Fruit fly (Drosophila melanogaster) whole organism, embryonic: ENCODE data around the gene mRpL13.
A peak's percentile ranks its signal among the peaks of the same experiment; 100 is the strongest.

ENCODE experiments used
- Abd-B ChIP-seq: fragments of 200-800 bp; sonication (Bioruptor generic); optimal IDR thresholded peaks from 2 replicates; lab custom pipeline; 2018; ENCODE audit warnings: missing biosample characterization, mild to moderate bottlenecking, missing genetic modification characterization, moderate library complexity
- Ada2b ChIP-seq: fragments of 200-800 bp; sonication (Bioruptor generic); IDR thresholded peaks from 2 replicates; pipeline ENCODE4 v1.3.6; 2022; ENCODE audit warnings: missing biosample characterization, missing genetic modification characterization
- Bgb ChIP-seq: fragments of 200-800 bp; sonication (Bioruptor generic); IDR thresholded peaks from 2 replicates; pipeline ENCODE4 v1.3.6; 2022; ENCODE audit warnings: missing biosample characterization, missing genetic modification characterization; ENCODE audit not compliant: partially characterized antibody
- CG1024 ChIP-seq: fragments of 200-800 bp; sonication (Bioruptor generic); IDR thresholded peaks from 2 replicates; pipeline ENCODE4 v1.3.6; 2022; ENCODE audit warnings: missing biosample characterization, missing genetic modification characterization
- CG10267 ChIP-seq: fragments of 200-800 bp; sonication (Bioruptor generic); optimal IDR thresholded peaks from 2 replicates; lab custom pipeline; 2018; ENCODE audit warnings: missing biosample characterization, mild to moderate bottlenecking, missing genetic modification characterization, moderate library complexity
- CG10274 ChIP-seq: fragments of 200-800 bp; sonication (Bioruptor generic); optimal IDR thresholded peaks from 3 replicates; lab custom pipeline; 2017; ENCODE audit warnings: missing biosample characterization, mild to moderate bottlenecking, missing genetic modification characterization
- CG11085 ChIP-seq: fragments of 200-800 bp; sonication (Bioruptor generic); IDR thresholded peaks from 2 replicates; pipeline ENCODE4 v1.3.6; 2022; ENCODE audit warnings: missing biosample characterization, missing genetic modification characterization
- CG12236 ChIP-seq: fragments of 200-800 bp; sonication (Bioruptor generic); optimal IDR thresholded peaks from 2 replicates; lab custom pipeline; 2016; ENCODE audit warnings: missing biosample characterization, missing genetic modification characterization
- CG1233 ChIP-seq: fragments of 200-800 bp; sonication (Bioruptor generic); optimal IDR thresholded peaks from 4 replicates; lab custom pipeline; 2018; ENCODE audit warnings: missing biosample characterization, mild to moderate bottlenecking, missing genetic modification characterization
- CG15696 ChIP-seq: fragments of 200-800 bp; sonication (Bioruptor generic); optimal IDR thresholded peaks from 2 replicates; lab custom pipeline; 2019; ENCODE audit warnings: missing biosample characterization, mild to moderate bottlenecking, missing genetic modification characterization, moderate library complexity
- CG1602 ChIP-seq: fragments of 200-800 bp; sonication (Bioruptor generic); optimal IDR thresholded peaks from 3 replicates; lab custom pipeline; 2016; ENCODE audit warnings: missing biosample characterization, missing genetic modification characterization
- CG1647 ChIP-seq: fragments of 200-800 bp; sonication (Bioruptor generic); optimal IDR thresholded peaks from 3 replicates; lab custom pipeline; 2016; ENCODE audit warnings: missing biosample characterization, missing genetic modification characterization
- CG2199 ChIP-seq: fragments of 200-800 bp; sonication (Bioruptor generic); IDR thresholded peaks from 3 replicates; pipeline ENCODE4 v1.3.6; 2022; ENCODE audit warnings: missing biosample characterization, missing genetic modification characterization
- CG31365 ChIP-seq: fragments of 200-800 bp; sonication (Bioruptor generic); optimal IDR thresholded peaks from 2 replicates; lab custom pipeline; 2018; ENCODE audit warnings: missing biosample characterization, mild to moderate bottlenecking, missing genetic modification characterization
- CG3838 ChIP-seq: fragments of 200-800 bp; sonication (Bioruptor generic); optimal IDR thresholded peaks from 3 replicates; lab custom pipeline; 2016; ENCODE audit warnings: missing biosample characterization, missing genetic modification characterization
- CG3847 ChIP-seq: fragments of 200-800 bp; sonication (Bioruptor generic); IDR thresholded peaks from 2 replicates; pipeline ENCODE4 v1.3.6; 2022; ENCODE audit warnings: missing biosample characterization, missing genetic modification characterization
- CG4730 ChIP-seq: fragments of 200-800 bp; sonication (Bioruptor generic); IDR thresholded peaks from 2 replicates; pipeline ENCODE4 v1.3.6; 2022; ENCODE audit warnings: missing biosample characterization, missing genetic modification characterization
- CG5953 ChIP-seq: fragments of 200-800 bp; sonication (Bioruptor generic); IDR thresholded peaks from 2 replicates; pipeline ENCODE4 v1.3.6; 2022; ENCODE audit warnings: missing biosample characterization, missing genetic modification characterization
- CG6254 ChIP-seq: fragments of 200-800 bp; sonication (Bioruptor generic); optimal IDR thresholded peaks from 3 replicates; lab custom pipeline; 2017; ENCODE audit warnings: mild to moderate bottlenecking, missing biosample characterization, missing genetic modification reagents, missing genetic modification characterization
- Dll ChIP-seq: fragments of 200-800 bp; sonication (Bioruptor generic); IDR thresholded peaks from 4 replicates; pipeline ENCODE4 v1.3.6; 2022; ENCODE audit warnings: missing biosample characterization, missing genetic modification characterization; ENCODE audit not compliant: partially characterized antibody
- Dp ChIP-seq: fragments of 200-800 bp; sonication (Bioruptor generic); optimal IDR thresholded peaks from 2 replicates; lab custom pipeline; 2018; ENCODE audit warnings: missing biosample characterization, mild to moderate bottlenecking, missing genetic modification characterization, moderate library complexity
- Dref ChIP-seq: fragments of 200-800 bp; sonication (Bioruptor generic); IDR thresholded peaks from 2 replicates; pipeline ENCODE4 v1.3.6; 2022; ENCODE audit warnings: missing biosample characterization, missing genetic modification characterization
- Drgx ChIP-seq: fragments of 200-800 bp; sonication (Bioruptor generic); IDR thresholded peaks from 2 replicates; pipeline ENCODE4 v1.3.6; 2022; ENCODE audit warnings: missing biosample characterization, missing genetic modification characterization
- Fer1 ChIP-seq: fragments of 200-800 bp; sonication (Bioruptor generic); optimal IDR thresholded peaks from 2 replicates; lab custom pipeline; 2017; ENCODE audit warnings: missing biosample characterization, mild to moderate bottlenecking, missing genetic modification characterization
- Hr3 ChIP-seq: fragments of 200-800 bp; sonication (Bioruptor generic); optimal IDR thresholded peaks from 3 replicates; lab custom pipeline; 2016; ENCODE audit warnings: missing biosample characterization, missing genetic modification characterization
- Hr51 ChIP-seq, 2 experiments: fragments of 200-800 bp; sonication (Bioruptor generic); optimal IDR thresholded peaks; 2 replicates in 1 of 2; 3 replicates in 1 of 2; lab custom pipeline; 2016 to 2018; ENCODE audit warnings: missing biosample characterization in 2 of 2, missing genetic modification characterization in 2 of 2, mild to moderate bottlenecking in 1 of 2, moderate library complexity in 1 of 2
- Mrtf ChIP-seq: fragments of 200-800 bp; sonication (Bioruptor generic); IDR thresholded peaks from 3 replicates; pipeline ENCODE4 v1.3.6; 2022; ENCODE audit warnings: missing biosample characterization, missing genetic modification characterization
- Nf-YA ChIP-seq: fragments of 200-800 bp; sonication (Bioruptor generic); IDR thresholded peaks from 2 replicates; pipeline ENCODE4 v1.3.6; 2022; ENCODE audit warnings: missing biosample characterization, missing genetic modification characterization
- Poxn ChIP-seq: fragments of 200-800 bp; sonication (Bioruptor generic); IDR thresholded peaks from 2 replicates; pipeline ENCODE4 v1.3.6; 2022; ENCODE audit warnings: missing biosample characterization, missing genetic modification characterization
- TFAM ChIP-seq: fragments of 200-800 bp; sonication (Bioruptor generic); optimal IDR thresholded peaks from 2 replicates; lab custom pipeline; 2017; ENCODE audit warnings: missing biosample characterization, missing genetic modification characterization, inconsistent platforms
- aop ChIP-seq: fragments of 200-800 bp; sonication (Bioruptor generic); IDR thresholded peaks from 2 replicates; pipeline ENCODE4 v1.3.6; 2022; ENCODE audit warnings: missing biosample characterization, missing genetic modification characterization
- caup ChIP-seq: fragments of 200-800 bp; sonication (Bioruptor generic); optimal IDR thresholded peaks from 3 replicates; lab custom pipeline; 2017; ENCODE audit warnings: missing biosample characterization, mild to moderate bottlenecking, missing genetic modification characterization, moderate library complexity; ENCODE audit not compliant: severe bottlenecking
- chinmo ChIP-seq: fragments of 200-800 bp; sonication (Bioruptor generic); IDR thresholded peaks from 4 replicates; pipeline ENCODE4 v1.3.6; 2022; ENCODE audit warnings: missing biosample characterization, missing genetic modification characterization; ENCODE audit not compliant: partially characterized antibody
- corto ChIP-seq: fragments of 200-800 bp; sonication (Bioruptor generic); optimal IDR thresholded peaks from 2 replicates; lab custom pipeline; 2016; ENCODE audit warnings: missing biosample characterization, mild to moderate bottlenecking, missing genetic modification characterization, moderate library complexity
- dimm ChIP-seq: fragments of 200-800 bp; sonication (Bioruptor generic); IDR thresholded peaks from 2 replicates; pipeline ENCODE4 v1.3.6; 2022; ENCODE audit warnings: missing biosample characterization, missing genetic modification characterization
- dmrt11E ChIP-seq: fragments of 200-800 bp; sonication (Bioruptor generic); optimal IDR thresholded peaks from 3 replicates; lab custom pipeline; 2018; ENCODE audit warnings: missing biosample characterization, mild to moderate bottlenecking, missing genetic modification characterization, moderate library complexity
- fru ChIP-seq: fragments of >200 bp; optimal IDR thresholded peaks from 2 replicates; lab custom pipeline; 2017
- gsb-n ChIP-seq: fragments of 200-800 bp; sonication (Bioruptor generic); optimal IDR thresholded peaks from 3 replicates; lab custom pipeline; 2018; ENCODE audit warnings: missing biosample characterization, mild to moderate bottlenecking, missing genetic modification characterization
- insv ChIP-seq, 2 experiments: fragments of 200-800 bp; sonication (Bioruptor generic); optimal IDR thresholded peaks; 3 replicates each; lab custom pipeline; 2016 to 2018; ENCODE audit warnings: missing biosample characterization in 2 of 2, missing genetic modification characterization in 2 of 2
- pan ChIP-seq, 4 experiments: fragments of >200 bp in 3 of 4; fragments of 200-800 bp in 1 of 4; sonication (Bioruptor generic) in 1 of 4; optimal IDR thresholded peaks in 3 of 4; IDR thresholded peaks in 1 of 4; 2 replicates each; pipeline versions ENCODE4 v1.3.6 to Lab custom; 2017 to 2022; ENCODE audit warnings: missing biosample characterization in 2 of 4, missing genetic modification characterization in 2 of 4, mixed read lengths in 1 of 4
- prd ChIP-seq, 3 experiments: fragments of >200 bp in 2 of 3; fragments of 200-800 bp in 1 of 3; sonication (Bioruptor generic) in 1 of 3; optimal IDR thresholded peaks in 2 of 3; IDR thresholded peaks in 1 of 3; 2 replicates in 2 of 3; 3 replicates in 1 of 3; pipeline versions ENCODE4 v1.3.6 to Lab custom; 2017 to 2022; ENCODE audit warnings: missing biosample characterization in 1 of 3, missing genetic modification characterization in 1 of 3
- row ChIP-seq: fragments of 200-800 bp; sonication (Bioruptor generic); IDR thresholded peaks from 3 replicates; pipeline ENCODE4 v1.3.6; 2022; ENCODE audit warnings: missing biosample characterization, missing genetic modification characterization
- sd ChIP-seq: fragments of 200-800 bp; sonication (Bioruptor generic); optimal IDR thresholded peaks from 3 replicates; lab custom pipeline; 2018; ENCODE audit warnings: missing biosample characterization, mild to moderate bottlenecking, missing genetic modification characterization, moderate library complexity
- sim ChIP-seq: fragments of 200-800 bp; sonication (Bioruptor generic); IDR thresholded peaks from 2 replicates; pipeline ENCODE4 v1.3.6; 2022; ENCODE audit warnings: missing biosample characterization, missing genetic modification characterization
- sqz ChIP-seq: fragments of 200-800 bp; sonication (Bioruptor generic); optimal IDR thresholded peaks from 3 replicates; lab custom pipeline; 2018; ENCODE audit warnings: missing biosample characterization, mild to moderate bottlenecking, missing genetic modification characterization
- sr ChIP-seq: fragments of 200-800 bp; sonication (Bioruptor generic); IDR thresholded peaks from 3 replicates; pipeline ENCODE4 v1.3.6; 2022; ENCODE audit warnings: missing biosample characterization, missing genetic modification characterization
- trem ChIP-seq: fragments of 200-800 bp; optimal IDR thresholded peaks from 3 replicates; lab custom pipeline; 2019; ENCODE audit warnings: missing biosample characterization, mild to moderate bottlenecking, missing genetic modification characterization, moderate library complexity
- ttk ChIP-seq: fragments of 200-800 bp; sonication (Bioruptor generic); IDR thresholded peaks from 2 replicates; pipeline ENCODE4 v2.1.2; 2022; ENCODE audit warnings: missing biosample characterization, missing genetic modification characterization
- zen2 ChIP-seq: fragments of 200-800 bp; sonication (Bioruptor generic); IDR thresholded peaks from 3 replicates; pipeline ENCODE4 v1.3.6; 2022; ENCODE audit warnings: missing biosample characterization, missing genetic modification characterization; ENCODE audit not compliant: partially characterized antibody
- zfh1 ChIP-seq: fragments of 200-800 bp; sonication (Bioruptor generic); IDR thresholded peaks from 3 replicates; pipeline ENCODE4 v1.3.6; 2022; ENCODE audit warnings: missing biosample characterization, missing genetic modification characterization

mRpL13 gene

dm6 chr2L:18808754-18809329, 50.2 kb downstream of the mRpL13 start (continued):
- TF ChIP-seq aop (no peak), CG1233 (GFP tag; lab: Kevin White, UChicago) (no peak), zfh1 (GFP tag; lab: Robert Waterston, UW) (peak; percentile 67), sd (tag; lab: Kevin White, UChicago) (no peak), CG11085 (no peak), corto (GFP tag; lab: Kevin White, UChicago) (no peak), sqz (GFP tag; lab: Kevin White, UChicago) (no peak), CG12236 (GFP tag; lab: Kevin White, UChicago) (no peak), CG31365 (tag; lab: Kevin White, UChicago) (no peak), CG15696 (tag; lab: Kevin White, UChicago) (peak; percentile 3), Ada2b (GFP tag; lab: Robert Waterston, UW) (no peak), Poxn (GFP tag; lab: Robert Waterston, UW) (no peak), Hr3 (GFP tag; lab: Kevin White, UChicago) (no peak), CG10267 (tag; lab: Kevin White, UChicago) (peak; percentile 20), CG5953 (GFP tag; lab: Robert Waterston, UW) (no peak), CG1647 (GFP tag; lab: Kevin White, UChicago) (no peak), CG10274 (GFP tag; lab: Kevin White, UChicago) (no peak), trem (tag; lab: Kevin White, UChicago) (no peak), Dp (GFP tag; lab: Kevin White, UChicago) (no peak), CG6254 (GFP tag; lab: Kevin White, UChicago) (no peak), dmrt11E (tag; lab: Kevin White, UChicago) (peak; percentile 58), insv (GFP tag; optimal IDR thresholded peaks at IDR 0.05; lab: Kevin White, UChicago) (no peak), CG4730 (GFP tag; lab: Robert Waterston, UW) (no peak), caup (no peak), dimm (GFP tag; lab: Robert Waterston, UW) (no peak), sim (GFP tag; lab: Robert Waterston, UW) (no peak), Drgx (no peak), Bgb (GFP tag; lab: Robert Waterston, UW) (no peak), Mrtf (GFP tag; lab: Robert Waterston, UW) (no peak), Abd-B (GFP tag; lab: Kevin White, UChicago) (no peak), CG3838 (no peak), Fer1 (no peak), row (GFP tag; lab: Robert Waterston, UW) (peak; percentile 60; the same call in 2 of the 3 replicates), zen2 (no peak), fru (lab: Kevin White, UChicago) (no peak), CG2199 (GFP tag; lab: Robert Waterston, UW) (no peak), chinmo (no peak), Dref (GFP tag; lab: Robert Waterston, UW) (no peak), CG3847 (GFP tag; lab: Robert Waterston, UW) (no peak), Nf-YA (GFP tag; lab: Robert Waterston, UW) (no peak), sr (GFP tag; lab: Robert Waterston, UW) (no peak), prd (optimal IDR thresholded peaks at IDR 0.05; lab: Kevin White, UChicago) (no peak), prd (GFP tag; IDR thresholded peaks at IDR 0.05; lab: Robert Waterston, UW) (peak; percentile 87), Dll (no peak), Hr51 (GFP tag; optimal IDR thresholded peaks at IDR 0.05; lab: Kevin White, UChicago) (peak in 1 of 2 experiments; percentile 4), TFAM (no peak), CG1024 (GFP tag; lab: Robert Waterston, UW) (no peak), gsb-n (no peak), ttk (GFP tag; lab: Robert Waterston, UW) (no peak), CG1602 (GFP tag; lab: Kevin White, UChicago) (no peak), pan (optimal IDR thresholded peaks at IDR 0.05; lab: Kevin White, UChicago) (no peak), pan (GFP tag; optimal IDR thresholded peaks at IDR 0.05 in 1 of 2, IDR thresholded peaks at IDR 0.05 in 1 of 2) (no peak)
